Worm (Caenorhabditis elegans): ENCODE measurements around the gene Y43F8C.6.

Y43F8C.6 gene

ce11 chrV:19622440-19622914 is 18.2 kb downstream of the Y43F8C.6 start, which contains the start of gene Y43F8C.3 (continued):
- TF ChIP-seq attf-5 (GFP tag; optimal IDR thresholded peaks at IDR 0.05) (peak; percentile 27), lsl-1 (GFP tag; optimal IDR thresholded peaks at IDR 0.05) (no peak), ztf-28 (GFP tag; IDR thresholded peaks at IDR 0.05) (no peak)

ce11 chrV:19620098-19620497 is 20.6 kb downstream of the Y43F8C.6 start:
- TF ChIP-seq let-607 (tag; optimal IDR thresholded peaks at IDR 0.05) (no peak), hmg-1.2 (GFP tag; IDR thresholded peaks at IDR 0.05) (peak; percentile 86), K11D2.4 (GFP tag; IDR thresholded peaks at IDR 0.05) (no peak), let-526 (GFP tag; IDR thresholded peaks at IDR 0.05) (0 out of 2 replicates have a peak, but pooled peaks have one; percentile 41)

DNA sequence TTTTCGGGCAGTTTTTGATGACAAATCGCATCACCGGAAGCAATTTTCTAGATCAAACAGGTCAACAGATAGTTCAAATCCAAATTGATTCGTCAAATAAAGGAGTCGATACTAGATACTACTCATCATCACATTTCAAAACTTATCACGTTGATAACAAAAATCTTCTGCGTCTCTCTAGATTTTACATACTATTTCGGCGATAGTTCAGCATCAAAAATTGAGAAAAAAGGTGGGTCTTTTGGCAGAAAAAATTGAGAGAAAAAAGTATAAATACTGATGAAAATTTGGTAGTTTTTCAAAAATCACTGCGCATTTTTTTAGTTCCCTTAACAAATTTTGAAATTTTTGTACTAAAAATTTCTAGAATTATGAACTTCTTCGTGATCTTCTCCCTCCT is 27.5 kb downstream of the Y43F8C.6 start, which contains the start of gene nlp-26:
Gene nlp-26 (plus strand): TSS at position 301 of the 400 bp plus-strand sequence.
- TF ChIP-seq madf-10 (tag; optimal IDR thresholded peaks at IDR 0.05) = no peak
- TF ChIP-seq F57A8.1 (GFP tag; optimal IDR thresholded peaks at IDR 0.05) = no peak
- TF ChIP-seq Y67H2A.10 (GFP tag; conservative IDR thresholded peaks at IDR 0.05) = no peak
- TF ChIP-seq egl-18 (GFP tag; IDR thresholded peaks at IDR 0.05) = no peak
- TF ChIP-seq ztf-6 (GFP tag; IDR thresholded peaks at IDR 0.05) = no peak
- no peak for TF ChIP-seq Y53F4B.3 (GFP tag; IDR thresholded peaks at IDR 0.05)
- TF ChIP-seq D2030.7 (GFP tag; IDR thresholded peaks at IDR 0.05) = no peak
- no peak for TF ChIP-seq let-607 (tag; optimal IDR thresholded peaks at IDR 0.05)
- no peak for TF ChIP-seq snpc-1.3 (tag; optimal IDR thresholded peaks at IDR 0.05; ENCODE audit: insufficient read depth)

DNA sequence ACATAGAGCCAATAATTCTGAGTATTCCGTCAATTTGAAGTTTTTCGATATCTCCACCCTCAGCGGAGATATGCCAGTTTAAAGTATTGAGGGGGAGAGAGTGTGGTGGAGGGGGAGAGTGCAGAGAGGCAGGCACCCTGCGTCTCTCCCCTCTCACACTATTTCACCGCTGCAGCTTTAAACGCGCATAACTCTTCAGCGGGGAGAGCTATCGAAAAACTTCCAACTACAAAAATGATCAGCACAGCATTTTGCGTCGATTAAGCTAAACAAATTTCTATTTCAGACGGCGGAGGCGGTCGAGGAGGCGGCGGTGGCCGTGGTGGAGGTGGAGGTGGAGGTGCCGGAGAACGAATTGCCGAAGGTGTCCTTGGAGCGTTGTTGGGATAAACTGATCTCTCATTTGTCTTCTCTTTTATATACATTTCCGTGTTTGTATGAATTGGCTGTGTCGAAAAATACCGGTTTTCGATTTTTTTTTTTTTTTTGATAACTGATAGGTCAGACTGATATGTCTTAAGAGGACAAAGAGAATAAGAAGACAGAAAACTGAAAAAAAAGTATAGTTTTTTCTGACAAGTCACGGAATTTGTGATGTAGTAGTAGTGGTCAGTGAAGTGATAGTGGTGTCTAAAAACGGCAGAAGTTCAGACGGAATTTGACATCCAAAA is 28.9 kb downstream of the Y43F8C.6 start:
- TF ChIP-seq somi-1 (GFP tag; optimal IDR thresholded peaks at IDR 0.05) (peak; percentile 5), F39B2.1 (GFP tag; IDR thresholded peaks at IDR 0.05) (no peak), rpc-1 (optimal IDR thresholded peaks at IDR 0.05) (no peak), rpc-1 (tag; optimal IDR thresholded peaks at IDR 0.05) (no peak), madf-6 (GFP tag; IDR thresholded peaks at IDR 0.05) (0 out of 2 replicates have a peak, but pooled peaks have one; percentile 31), madf-3 (GFP tag; IDR thresholded peaks at IDR 0.05) (peak; percentile 49; the same call in 1 of the 2 replicates), zfh-2 (GFP tag; conservative IDR thresholded peaks at IDR 0.05) (peak; percentile 67), lin-40 (tag; optimal IDR thresholded peaks at IDR 0.05) (peak; percentile 19), him-1 (tag; optimal IDR thresholded peaks at IDR 0.05) (no peak), mcd-1 (GFP tag; IDR thresholded peaks at IDR 0.05) (0 out of 2 replicates have a peak, but pooled peaks have one; percentile 11), repo-1 (tag; optimal IDR thresholded peaks at IDR 0.05) (no peak), hmg-1.2 (GFP tag; IDR thresholded peaks at IDR 0.05) (peak; percentile 79), ztf-6 (GFP tag; IDR thresholded peaks at IDR 0.05) (peak; percentile 53; the same call in 1 of the 2 replicates), dox-1 (GFP tag; IDR thresholded peaks at IDR 0.05) (peak; percentile 68), nhr-120 (GFP tag; IDR thresholded peaks at IDR 0.05) (0 out of 2 replicates have a peak, but pooled peaks have one; percentile 57), ztf-26 (tag; optimal IDR thresholded peaks at IDR 0.05) (peak; percentile 14), K11D2.4 (GFP tag; IDR thresholded peaks at IDR 0.05) (0 out of 2 replicates have a peak, but pooled peaks have one; percentile 40), ceh-27 (GFP tag; optimal IDR thresholded peaks at IDR 0.05) (no peak), nfyb-1 (GFP tag; IDR thresholded peaks at IDR 0.05) (0 out of 2 replicates have a peak, but pooled peaks have one; percentile 35)

All from whole organism, young adult.